Fruit fly (Drosophila melanogaster) whole organism: Measurements from ENCODE around the gene CG31468.

Source experiments
- CG8478 ChIP-seq: fragments of >200 bp; optimal IDR thresholded peaks from 2 replicates; lab custom pipeline; 2018; ENCODE audit warnings: inconsistent platforms
- Dll ChIP-seq: fragments of >200 bp; optimal IDR thresholded peaks from 2 replicates; lab custom pipeline; 2017
- EcR ChIP-seq, 2 experiments: fragments of >200 bp; optimal IDR thresholded peaks; 2 replicates each; lab custom pipeline; 2017; ENCODE audit warnings: missing biosample characterization in 2 of 2, missing genetic modification characterization in 2 of 2, missing genetic modification reagents in 2 of 2
- pan ChIP-seq: fragments of >200 bp; optimal IDR thresholded peaks from 2 replicates; lab custom pipeline; 2017
- psq ChIP-seq: fragments of >200 bp; optimal IDR thresholded peaks from 2 replicates; lab custom pipeline; 2017
- usp ChIP-seq: fragments of >200 bp; optimal IDR thresholded peaks from 2 replicates; lab custom pipeline; 2017; ENCODE audit warnings: missing biosample characterization, missing genetic modification characterization, mixed read lengths

CG31468 gene

dm6 chr3R:23700304-23700767, at the start of gene CG31468, which contains the start of gene Gba1a:
Gene CG31468, minus strand, starts transcription at chr3R:23700354.
Gene Gba1a, plus strand, starts transcription at chr3R:23700621.
- no peak for TF ChIP-seq usp (GFP tag; lab: Kevin White, UChicago)
- no peak for TF ChIP-seq Dll (lab: Kevin White, UChicago)
- TF ChIP-seq EcR (GFP tag; optimal IDR thresholded peaks at IDR 0.05; lab: Kevin White, UChicago) = no peak

DNA sequence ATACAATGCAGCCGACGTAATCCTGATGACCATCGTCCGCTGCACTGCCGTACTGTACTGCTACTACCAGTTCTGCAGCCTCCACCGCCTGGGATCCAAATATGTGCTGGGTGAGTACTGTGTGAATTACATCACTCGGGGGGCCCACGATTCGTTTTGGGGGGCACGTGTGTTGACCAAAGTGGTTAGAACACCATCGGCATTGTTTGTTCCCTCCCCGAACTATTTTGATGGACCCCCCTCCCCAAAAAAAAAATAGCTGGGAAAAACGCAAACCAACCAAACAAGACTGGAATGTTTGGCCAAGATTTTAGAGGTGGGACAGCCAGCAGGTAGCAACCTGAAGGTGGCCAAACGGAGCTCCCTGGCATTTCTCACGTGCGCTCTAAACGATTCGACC, 47.3 kb upstream of the CG31468 start:
- no peak for TF ChIP-seq pan (lab: Kevin White, UChicago)
- no peak for TF ChIP-seq psq (lab: Kevin White, UChicago)
- no peak for TF ChIP-seq Dll (lab: Kevin White, UChicago)
- TF ChIP-seq EcR (GFP tag; optimal IDR thresholded peaks at IDR 0.05; lab: Kevin White, UChicago) = no peak
- no peak for TF ChIP-seq CG8478 (lab: Kevin White, UChicago)
- TF ChIP-seq usp (GFP tag; lab: Kevin White, UChicago) = no peak

dm6 chr3R:23740968-23741367, 40.8 kb upstream of the CG31468 start:
- no peak for TF ChIP-seq CG8478 (lab: Kevin White, UChicago)
- TF ChIP-seq EcR (GFP tag; optimal IDR thresholded peaks at IDR 0.05; lab: Kevin White, UChicago) = no peak
- TF ChIP-seq pan (lab: Kevin White, UChicago) = no peak
- no peak for TF ChIP-seq Dll (lab: Kevin White, UChicago)
- no peak for TF ChIP-seq usp (GFP tag; lab: Kevin White, UChicago)
- TF ChIP-seq psq (lab: Kevin White, UChicago) = no peak

DNA sequence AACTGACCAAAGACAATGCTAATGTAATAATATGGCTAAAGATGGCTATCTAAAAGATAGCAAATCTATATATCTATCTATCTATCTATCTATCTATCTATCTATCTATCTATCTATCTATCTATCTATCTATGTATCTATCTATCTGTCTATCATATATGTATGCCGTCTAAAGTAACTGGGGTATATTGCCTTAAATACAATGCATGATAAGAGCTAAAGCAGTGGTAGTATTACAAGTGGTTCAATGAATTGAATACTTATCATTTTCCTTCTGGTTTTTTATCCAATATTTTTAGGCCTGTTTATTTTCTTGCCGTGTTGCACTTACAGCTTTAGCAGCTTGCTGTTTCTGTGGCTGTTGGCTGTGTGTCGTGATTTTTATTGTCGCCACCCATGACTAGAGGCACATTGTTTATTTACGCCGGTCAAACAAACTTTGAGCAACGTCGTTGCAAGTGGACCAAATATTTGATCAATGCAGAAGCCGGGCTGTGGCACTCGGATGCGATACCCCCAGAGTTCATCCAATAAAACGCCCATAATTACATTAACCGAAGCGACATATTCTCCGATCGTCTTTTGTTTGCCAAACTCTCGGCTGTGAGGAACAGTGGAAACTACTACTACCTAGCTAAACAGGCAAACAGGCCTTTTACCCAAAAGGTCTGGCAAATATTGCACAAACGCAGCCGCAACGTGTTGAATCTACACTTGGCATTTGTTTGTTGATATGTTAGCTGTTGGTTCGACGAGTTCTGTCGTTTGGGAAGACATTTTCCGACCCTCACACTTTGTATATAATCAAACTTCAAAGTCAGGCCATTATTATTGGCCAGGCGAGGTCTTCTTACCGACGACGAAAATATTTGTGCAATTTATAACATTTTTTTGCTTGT, 37.8 kb upstream of the CG31468 start:
- TF ChIP-seq CG8478 (lab: Kevin White, UChicago) (no peak), usp (GFP tag; lab: Kevin White, UChicago) (no peak), psq (lab: Kevin White, UChicago) (no peak), pan (lab: Kevin White, UChicago) (no peak), Dll (lab: Kevin White, UChicago) (no peak), EcR (GFP tag; optimal IDR thresholded peaks at IDR 0.05; lab: Kevin White, UChicago) (no peak)

DNA sequence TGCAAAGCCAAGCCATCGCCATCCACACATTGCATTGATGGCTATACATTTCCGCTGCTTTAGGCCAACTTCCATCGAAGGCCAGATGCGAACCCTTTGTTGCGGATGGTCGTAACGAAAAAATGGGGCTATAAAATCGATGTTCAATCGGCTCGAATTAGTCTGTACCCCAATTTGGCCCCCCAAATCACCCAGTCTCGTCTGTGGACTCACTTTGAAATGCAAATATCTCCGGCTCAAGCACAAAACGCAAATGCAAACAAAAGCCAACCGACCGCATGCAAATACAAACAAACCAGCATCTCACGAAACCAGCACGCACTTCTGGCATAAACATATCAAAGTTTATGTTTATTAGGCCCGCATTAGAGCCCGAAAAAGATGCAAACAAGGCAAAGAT, 36.2 kb upstream of the CG31468 start:
- TF ChIP-seq pan (lab: Kevin White, UChicago) (no peak), psq (lab: Kevin White, UChicago) (no peak), Dll (lab: Kevin White, UChicago) (no peak), usp (GFP tag; lab: Kevin White, UChicago) (no peak), EcR (GFP tag; optimal IDR thresholded peaks at IDR 0.05; lab: Kevin White, UChicago) (no peak), CG8478 (lab: Kevin White, UChicago) (no peak)

dm6 chr3R:23735648-23736047, 35.5 kb upstream of the CG31468 start:
- TF ChIP-seq psq (lab: Kevin White, UChicago) (no peak), CG8478 (lab: Kevin White, UChicago) (no peak), Dll (lab: Kevin White, UChicago) (no peak), EcR (GFP tag; optimal IDR thresholded peaks at IDR 0.05; lab: Kevin White, UChicago) (no peak), usp (GFP tag; lab: Kevin White, UChicago) (no peak), pan (lab: Kevin White, UChicago) (no peak)

- TF ChIP-seq psq (lab: Kevin White, UChicago) (no peak), usp (GFP tag; lab: Kevin White, UChicago) (no peak), EcR (GFP tag; optimal IDR thresholded peaks at IDR 0.05; lab: Kevin White, UChicago) (no peak), pan (lab: Kevin White, UChicago) (no peak), Dll (lab: Kevin White, UChicago) (no peak), CG8478 (lab: Kevin White, UChicago) (no peak)
These were observed 34.6 kb upstream of the CG31468 start for dm6 chr3R:23734573-23735404.

DNA sequence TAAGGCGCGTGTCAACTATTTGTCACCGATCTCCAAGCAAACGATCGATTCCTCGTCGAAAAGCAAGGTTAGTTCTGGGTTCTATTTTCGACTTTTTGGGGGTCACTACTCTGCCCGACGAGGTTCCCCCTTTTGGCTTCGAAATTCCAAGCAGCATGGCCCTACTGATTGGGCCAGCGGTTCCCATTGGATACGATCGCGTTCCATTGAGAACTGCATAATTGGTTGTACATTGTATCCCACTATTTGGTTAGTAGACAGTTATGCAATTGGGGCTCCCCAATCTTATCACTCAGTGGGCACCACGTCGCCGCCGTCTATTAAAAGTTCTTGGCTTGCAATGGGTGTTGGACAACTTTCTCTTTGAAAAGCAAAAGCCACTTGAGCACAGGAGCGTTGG, 33.6 kb upstream of the CG31468 start:
- TF ChIP-seq pan (lab: Kevin White, UChicago) (no peak), psq (lab: Kevin White, UChicago) (no peak), Dll (lab: Kevin White, UChicago) (no peak), usp (GFP tag; lab: Kevin White, UChicago) (no peak), EcR (GFP tag; optimal IDR thresholded peaks at IDR 0.05; lab: Kevin White, UChicago) (no peak), CG8478 (lab: Kevin White, UChicago) (no peak)

- TF ChIP-seq pan (lab: Kevin White, UChicago) = no peak
- TF ChIP-seq EcR (GFP tag; optimal IDR thresholded peaks at IDR 0.05; lab: Kevin White, UChicago) = no peak
- no peak for TF ChIP-seq usp (GFP tag; lab: Kevin White, UChicago)
- no peak for TF ChIP-seq psq (lab: Kevin White, UChicago)
- TF ChIP-seq Dll (lab: Kevin White, UChicago) = no peak
These were observed 32.9 kb upstream of the CG31468 start, which contains the start of the genes Hmgcr and Rpn9 for dm6 chr3R:23732990-23733512. Gene Hmgcr, plus strand, starts transcription at chr3R:23733324. Gene Rpn9, minus strand, starts transcription at chr3R:23733462.

DNA sequence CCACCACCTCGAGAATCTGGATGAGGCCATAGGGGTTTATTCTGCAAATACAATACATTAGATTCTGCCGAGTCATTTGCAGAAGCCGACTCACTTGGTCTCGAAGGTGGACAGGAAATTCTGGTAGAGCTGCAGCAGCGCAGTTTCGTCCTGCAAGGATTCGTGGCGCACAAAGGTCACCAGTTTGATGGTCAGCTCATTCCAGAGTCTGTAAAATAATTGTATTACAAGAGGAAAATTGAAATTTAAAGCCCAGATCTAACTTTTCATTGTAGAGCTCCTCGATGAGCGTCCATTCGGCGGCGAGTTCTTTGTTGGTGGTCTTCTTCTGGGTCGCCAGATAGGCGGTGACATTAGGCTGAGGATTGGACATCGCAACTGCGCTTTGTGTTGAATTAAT, 32.4 kb upstream of the CG31468 start:
- TF ChIP-seq usp (GFP tag; lab: Kevin White, UChicago) = no peak
- no peak for TF ChIP-seq EcR (GFP tag; optimal IDR thresholded peaks at IDR 0.05; lab: Kevin White, UChicago)
- no peak for TF ChIP-seq pan (lab: Kevin White, UChicago)
- no peak for TF ChIP-seq psq (lab: Kevin White, UChicago)
- no peak for TF ChIP-seq Dll (lab: Kevin White, UChicago)
- no peak for TF ChIP-seq CG8478 (lab: Kevin White, UChicago)
